Fruit fly (Drosophila melanogaster): ENCODE measurements around the gene CG9541.

Gene CG9541

DNA sequence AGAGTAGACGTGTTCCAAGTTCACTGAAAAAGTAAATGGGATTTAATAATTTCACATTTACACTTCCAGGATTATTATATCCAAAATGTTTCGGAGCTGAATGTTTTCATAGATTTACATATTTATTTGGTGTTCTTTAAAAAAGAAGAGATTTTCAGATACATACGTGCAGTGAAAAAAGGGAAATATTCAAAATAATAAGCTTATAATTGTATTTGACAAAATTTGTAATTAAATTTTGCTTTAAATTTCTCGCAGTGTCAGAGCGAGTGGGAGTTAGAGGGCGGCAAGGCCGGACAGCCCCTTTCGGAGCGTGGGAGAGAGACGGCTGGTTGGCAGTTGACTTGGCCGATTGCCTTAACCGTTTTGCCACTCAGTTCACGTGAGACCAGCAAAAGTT lies 38.2 kb downstream of the CG9541 start, which contains the start of gene Tsp29Fb (continued):
- no peak for TF ChIP-seq lov (optimal IDR thresholded peaks at IDR 0.05)
- no peak for TF ChIP-seq lov (GFP tag; IDR thresholded peaks at IDR 0.05)
- TF ChIP-seq CG11247 (GFP tag; IDR thresholded peaks at IDR 0.05), result peak; percentile 42; the same call in 1 of the 2 replicates
- peak; percentile 1 for TF ChIP-seq dm (GFP tag; optimal IDR thresholded peaks at IDR 0.05)
- peak; percentile 65 for TF ChIP-seq Asciz (GFP tag; optimal IDR thresholded peaks at IDR 0.05)
- peak; percentile 16 for TF ChIP-seq Mad (GFP tag; optimal IDR thresholded peaks at IDR 0.05)
- TF ChIP-seq B-H2 (GFP tag; optimal IDR thresholded peaks at IDR 0.05), result peak; percentile 73
- TF ChIP-seq nmo (GFP tag; optimal IDR thresholded peaks at IDR 0.05), result peak; percentile 77
- peak; percentile 71 for TF ChIP-seq org-1 (GFP tag; optimal IDR thresholded peaks at IDR 0.05)
- TF ChIP-seq CG10654 (GFP tag; optimal IDR thresholded peaks at IDR 0.05), result peak; percentile 56
- TF ChIP-seq Stat92E (GFP tag; optimal IDR thresholded peaks at IDR 0.05), result no peak
- peak; percentile 28 for TF ChIP-seq tx (GFP tag; optimal IDR thresholded peaks at IDR 0.05)
- no peak for TF ChIP-seq Lpt (GFP tag; optimal IDR thresholded peaks at IDR 0.05)
- TF ChIP-seq Fer2 (tag; optimal IDR thresholded peaks at IDR 0.05), result peak; percentile 55
- no peak for TF ChIP-seq CG16813 (GFP tag; IDR thresholded peaks at IDR 0.05; ENCODE audit: partially characterized antibody)
- TF ChIP-seq CG11093 (GFP tag; IDR thresholded peaks at IDR 0.05), result peak; percentile 65; the same call in 2 of the 3 replicates
- no peak for TF ChIP-seq CG13287 (GFP tag; IDR thresholded peaks at IDR 0.05; ENCODE audit: partially characterized antibody)
- TF ChIP-seq Dll (GFP tag; IDR thresholded peaks at IDR 0.05; ENCODE audit: partially characterized antibody), result no peak
- TF ChIP-seq CG4424 (GFP tag; optimal IDR thresholded peaks at IDR 0.05), result peak; percentile 54
- no peak for TF ChIP-seq tup (GFP tag; optimal IDR thresholded peaks at IDR 0.05)
- no peak for TF ChIP-seq ham (GFP tag; IDR thresholded peaks at IDR 0.05)
- TF ChIP-seq vnd (GFP tag; IDR thresholded peaks at IDR 0.05; ENCODE audit: partially characterized antibody), result no peak
- peak; percentile 75 for TF ChIP-seq Nf-YC (tag; optimal IDR thresholded peaks at IDR 0.05)
- TF ChIP-seq PHDP (tag; optimal IDR thresholded peaks at IDR 0.05), result peak; percentile 79
- TF ChIP-seq CG4854 (GFP tag; optimal IDR thresholded peaks at IDR 0.05), result no peak
- 0 out of 2 replicates have a peak, but pooled peaks have one; percentile 31 for TF ChIP-seq MBD-R2 (GFP tag; IDR thresholded peaks at IDR 0.05)
- TF ChIP-seq NFAT (GFP tag; IDR thresholded peaks at IDR 0.05), result no peak; the same call in 1 of the 2 replicates
- 0 out of 3 replicates have a peak, but pooled peaks have one; percentile 50 for TF ChIP-seq C15 (GFP tag; IDR thresholded peaks at IDR 0.05)
- TF ChIP-seq CG17328 (GFP tag; IDR thresholded peaks at IDR 0.05), result no peak
- TF ChIP-seq Jarid2 (GFP tag; optimal IDR thresholded peaks at IDR 0.05), result peak; percentile 12
- peak; percentile 79 for TF ChIP-seq unpg (GFP tag; optimal IDR thresholded peaks at IDR 0.05)
- peak; percentile 77 for TF ChIP-seq Ptx1 (GFP tag; IDR thresholded peaks at IDR 0.05)
- TF ChIP-seq D (optimal IDR thresholded peaks at IDR 0.05), result no peak
- peak; percentile 56 for TF ChIP-seq D (GFP tag; optimal IDR thresholded peaks at IDR 0.05)
- peak; percentile 49; the same call in 1 of the 2 replicates for TF ChIP-seq CG10321 (GFP tag; IDR thresholded peaks at IDR 0.05)
- TF ChIP-seq slbo (GFP tag; IDR thresholded peaks at IDR 0.05), result peak; percentile 78
- no peak for TF ChIP-seq h (optimal IDR thresholded peaks at IDR 0.05)
- peak; percentile 64; the same call in 1 of the 2 replicates for TF ChIP-seq ranshi (GFP tag; IDR thresholded peaks at IDR 0.05)
- peak; percentile 45; the same call in 1 of the 2 replicates for TF ChIP-seq ara (GFP tag; IDR thresholded peaks at IDR 0.05)
- peak; percentile 39 for TF ChIP-seq CG1529 (GFP tag; optimal IDR thresholded peaks at IDR 0.05)
- no peak for TF ChIP-seq pan (optimal IDR thresholded peaks at IDR 0.05)
- peak in 1 of 2 experiments; percentile 66 for TF ChIP-seq pan (GFP tag; optimal IDR thresholded peaks at IDR 0.05 in 1 of 2, IDR thresholded peaks at IDR 0.05 in 1 of 2)
- peak; percentile 66 for TF ChIP-seq CG1233 (GFP tag; optimal IDR thresholded peaks at IDR 0.05)
- peak; percentile 79 for TF ChIP-seq CG6765 (GFP tag; optimal IDR thresholded peaks at IDR 0.05)
- peak; percentile 46 for TF ChIP-seq Max (GFP tag; optimal IDR thresholded peaks at IDR 0.05)
- peak; percentile 63; the same call in 1 of the 2 replicates for TF ChIP-seq GATAe (GFP tag; conservative IDR thresholded peaks at IDR 0.05)
- peak; percentile 57 for TF ChIP-seq CG10979 (tag; optimal IDR thresholded peaks at IDR 0.05)
- TF ChIP-seq fd3F (GFP tag; optimal IDR thresholded peaks at IDR 0.05), result peak; percentile 78
- no peak for TF ChIP-seq CG15479 (GFP tag; optimal IDR thresholded peaks at IDR 0.05)
- peak; percentile 77 for TF ChIP-seq CG17359 (tag; optimal IDR thresholded peaks at IDR 0.05)
- peak; percentile 56 for TF ChIP-seq Chrac-16 (GFP tag; optimal IDR thresholded peaks at IDR 0.05)

All from whole organism, embryonic.